Worm (Caenorhabditis elegans): Measurements from ENCODE around the gene clec-125.

The clec-125 gene

ce11 chrII:3518961-3519544, 3.2 kb downstream of the clec-125 start, which contains the start of gene clec-126:
Gene clec-126 (plus strand): TSS chrII:3519494.
- no peak for TF ChIP-seq unc-39 (tag; optimal IDR thresholded peaks at IDR 0.05)
- TF ChIP-seq nhr-23 (tag; optimal IDR thresholded peaks at IDR 0.05): no peak
- TF ChIP-seq egl-27 (tag; optimal IDR thresholded peaks at IDR 0.05): peak; percentile 48
- TF ChIP-seq ama-1 (optimal IDR thresholded peaks at IDR 0.05): no peak
- no peak for TF ChIP-seq nhr-6 (tag; optimal IDR thresholded peaks at IDR 0.05)
- no peak for TF ChIP-seq dmd-4 (tag; optimal IDR thresholded peaks at IDR 0.05)
- TF ChIP-seq Y55F3AM.14 (GFP tag; optimal IDR thresholded peaks at IDR 0.05): peak; percentile 52
- TF ChIP-seq nhr-12 (tag; optimal IDR thresholded peaks at IDR 0.05): no peak
- TF ChIP-seq unc-62 (GFP tag; optimal IDR thresholded peaks at IDR 0.05): no peak
- TF ChIP-seq ZK546.5 (tag; optimal IDR thresholded peaks at IDR 0.05): no peak
- TF ChIP-seq aly-2 (tag; optimal IDR thresholded peaks at IDR 0.05): no peak
- TF ChIP-seq blmp-1 (tag; optimal IDR thresholded peaks at IDR 0.05; ENCODE audit: insufficient read depth): no peak
- TF ChIP-seq ztf-11 (tag; optimal IDR thresholded peaks at IDR 0.05): no peak
- peak; percentile 32 for TF ChIP-seq snpc-4 (tag; optimal IDR thresholded peaks at IDR 0.05)
- TF ChIP-seq unc-55 (GFP tag; optimal IDR thresholded peaks at IDR 0.05): peak; percentile 44
- peak; percentile 54 for TF ChIP-seq nhr-11 (tag; optimal IDR thresholded peaks at IDR 0.05)
- peak; percentile 2 for TF ChIP-seq ceh-16 (tag; optimal IDR thresholded peaks at IDR 0.05)
- TF ChIP-seq nhr-21 (tag; optimal IDR thresholded peaks at IDR 0.05): peak; percentile 80
- no peak for TF ChIP-seq lin-39 (tag; optimal IDR thresholded peaks at IDR 0.05)
- no peak for TF ChIP-seq nhr-10 (tag; optimal IDR thresholded peaks at IDR 0.05)
- TF ChIP-seq gmeb-1 (tag; optimal IDR thresholded peaks at IDR 0.05): peak; percentile 72
- TF ChIP-seq peb-1 (tag; optimal IDR thresholded peaks at IDR 0.05): no peak
- TF ChIP-seq C34F6.9 (tag; optimal IDR thresholded peaks at IDR 0.05): peak; percentile 71
- peak; percentile 41 for TF ChIP-seq mab-5 (tag; optimal IDR thresholded peaks at IDR 0.05)
- no peak for TF ChIP-seq elt-1 (tag; optimal IDR thresholded peaks at IDR 0.05)
- TF ChIP-seq F13H6.1 (tag; optimal IDR thresholded peaks at IDR 0.05): peak; percentile 66
- TF ChIP-seq nhr-25 (tag; optimal IDR thresholded peaks at IDR 0.05): peak; percentile 12
- peak; percentile 81 for TF ChIP-seq sma-3 (GFP tag; optimal IDR thresholded peaks at IDR 0.05)
- peak; percentile 81 for TF ChIP-seq lin-13 (GFP tag; optimal IDR thresholded peaks at IDR 0.05)
- no peak for TF ChIP-seq ceh-82 (tag; optimal IDR thresholded peaks at IDR 0.05)
- TF ChIP-seq nhr-129 (tag; optimal IDR thresholded peaks at IDR 0.05): peak; percentile 86
- TF ChIP-seq crh-2 (tag; optimal IDR thresholded peaks at IDR 0.05): peak; percentile 81
- no peak for TF ChIP-seq nhr-237 (tag; optimal IDR thresholded peaks at IDR 0.05)
- TF ChIP-seq fos-1 (tag; optimal IDR thresholded peaks at IDR 0.05): peak; percentile 77
- TF ChIP-seq lin-11 (tag; optimal IDR thresholded peaks at IDR 0.05): no peak
- no peak for TF ChIP-seq sma-9 (GFP tag; optimal IDR thresholded peaks at IDR 0.05)
- no peak for TF ChIP-seq sma-9 (tag; optimal IDR thresholded peaks at IDR 0.05)
- no peak for TF ChIP-seq mbf-1 (tag; optimal IDR thresholded peaks at IDR 0.05)
- TF ChIP-seq nhr-77 (tag; optimal IDR thresholded peaks at IDR 0.05): no peak
- no peak for TF ChIP-seq mdl-1 (tag; optimal IDR thresholded peaks at IDR 0.05)
- TF ChIP-seq ztf-1 (GFP tag; conservative IDR thresholded peaks at IDR 0.05): no peak
- no peak for TF ChIP-seq sem-4 (tag; optimal IDR thresholded peaks at IDR 0.05)
- TF ChIP-seq skn-1 (tag; optimal IDR thresholded peaks at IDR 0.05): no peak
- no peak for TF ChIP-seq alr-1 (tag; optimal IDR thresholded peaks at IDR 0.05)
- TF ChIP-seq zag-1 (tag; optimal IDR thresholded peaks at IDR 0.05): peak; percentile 15
- TF ChIP-seq ztf-4 (tag; optimal IDR thresholded peaks at IDR 0.05): peak; percentile 21
- TF ChIP-seq lsy-2 (tag; optimal IDR thresholded peaks at IDR 0.05): peak; percentile 21 to 84
- TF ChIP-seq elt-3 (tag; optimal IDR thresholded peaks at IDR 0.05): no peak
- no peak for TF ChIP-seq R02D3.7 (tag; optimal IDR thresholded peaks at IDR 0.05)

All from whole organism, L2 larva.